Fruit fly (Drosophila melanogaster) whole organism, pupa: ENCODE results near the gene CG10098.

ENCODE experiments used
- CG10348 ChIP-seq: fragments of 200-800 bp; sonication (Bioruptor generic); IDR thresholded peaks from 2 replicates; pipeline ENCODE4 v1.3.6; 2022; ENCODE audit warnings: missing biosample characterization, missing genetic modification characterization
- CG12605 ChIP-seq: fragments of 200-800 bp; sonication (Bioruptor generic); IDR thresholded peaks from 2 replicates; pipeline ENCODE4 v1.3.6; 2022; ENCODE audit warnings: missing biosample characterization, missing genetic modification characterization
- CG15710 ChIP-seq: fragments of 200-800 bp; sonication (Bioruptor generic); optimal IDR thresholded peaks from 2 replicates; lab custom pipeline; 2018; ENCODE audit warnings: missing biosample characterization, mild to moderate bottlenecking, missing genetic modification characterization, moderate library complexity
- CG17806 ChIP-seq: fragments of 200-800 bp; sonication (Bioruptor generic); optimal IDR thresholded peaks from 2 replicates; lab custom pipeline; 2018; ENCODE audit warnings: missing biosample characterization, mild to moderate bottlenecking, missing genetic modification characterization, moderate library complexity
- CG32121 ChIP-seq: fragments of 200-800 bp; sonication (Bioruptor generic); IDR thresholded peaks from 2 replicates; pipeline ENCODE4 v1.3.6; 2022; ENCODE audit warnings: missing biosample characterization, missing genetic modification characterization
- CG34367 ChIP-seq: fragments of 200-800 bp; sonication (Bioruptor generic); optimal IDR thresholded peaks from 2 replicates; lab custom pipeline; 2018; ENCODE audit warnings: missing biosample characterization, mild to moderate bottlenecking, missing genetic modification characterization
- CG4496 ChIP-seq: fragments of 200-800 bp; sonication (Bioruptor generic); IDR thresholded peaks from 3 replicates; pipeline ENCODE4 v1.3.6; 2022; ENCODE audit warnings: missing biosample characterization, missing genetic modification characterization
- CG8159 ChIP-seq: fragments of 200-800 bp; sonication (Bioruptor generic); optimal IDR thresholded peaks from 3 replicates; lab custom pipeline; 2018; ENCODE audit warnings: missing biosample characterization, mild to moderate bottlenecking, missing genetic modification characterization, moderate library complexity
- CG8301 ChIP-seq: fragments of 200-800 bp; sonication (Bioruptor generic); optimal IDR thresholded peaks from 2 replicates; lab custom pipeline; 2018; ENCODE audit warnings: missing biosample characterization, mild to moderate bottlenecking, missing genetic modification characterization
- Pif1A ChIP-seq: fragments of 200-800 bp; sonication (Bioruptor generic); optimal IDR thresholded peaks from 3 replicates; lab custom pipeline; 2016; ENCODE audit warnings: missing biosample characterization, missing genetic modification characterization
- Pif1B ChIP-seq: fragments of 200-800 bp; sonication (Bioruptor generic); optimal IDR thresholded peaks from 3 replicates; lab custom pipeline; 2016; ENCODE audit warnings: missing biosample characterization, missing genetic modification characterization
- rn ChIP-seq: fragments of 200-800 bp; sonication (Bioruptor generic); IDR thresholded peaks from 2 replicates; pipeline ENCODE4 v1.3.6; 2022; ENCODE audit warnings: missing biosample characterization, missing genetic modification characterization

dm6 chr3R:7134715-7135505 is 10.6 kb downstream of the CG10098 start:
- no peak for TF ChIP-seq CG8301 (tag; lab: Kevin White, UChicago)
- no peak for TF ChIP-seq Pif1B (GFP tag; lab: Kevin White, UChicago)
- no peak for TF ChIP-seq rn
- no peak for TF ChIP-seq CG34367 (tag; lab: Kevin White, UChicago)
- no peak for TF ChIP-seq CG17806 (tag; lab: Kevin White, UChicago)
- TF ChIP-seq CG10348 (GFP tag; lab: Robert Waterston, UW), result no peak
- TF ChIP-seq CG32121 (GFP tag; lab: Robert Waterston, UW), result no peak
- TF ChIP-seq CG15710, result no peak
- TF ChIP-seq CG12605 (GFP tag; lab: Robert Waterston, UW), result no peak
- no peak for TF ChIP-seq CG8159
- no peak for TF ChIP-seq Pif1A
- no peak for TF ChIP-seq CG4496 (GFP tag; lab: Robert Waterston, UW)
